Worm (Caenorhabditis elegans) whole organism, mixed stage, embryonic: ENCODE measurements around the gene mltn-9.

Source experiments
- M03D4.4 ChIP-seq: sonication (generic microtip); optimal IDR thresholded peaks from 2 replicates; lab custom pipeline; 2017; ENCODE audit warnings: mild to moderate bottlenecking, missing genetic modification characterization, missing compliant biosample characterization
- bed-3 ChIP-seq: fragments of 200-800 bp; sonication (Bioruptor generic); optimal IDR thresholded peaks from 3 replicates; lab custom pipeline; 2018; ENCODE audit warnings: mild to moderate bottlenecking, missing genetic modification characterization, moderate library complexity, missing compliant biosample characterization
- blmp-1 ChIP-seq: fragments of 150-350 bp; optimal IDR thresholded peaks from 2 replicates; lab custom pipeline; 2014; ENCODE audit warnings: missing biosample characterization, missing genetic modification characterization
- ceh-39 ChIP-seq: fragments of 150-350 bp; optimal IDR thresholded peaks from 2 replicates; lab custom pipeline; 2014; ENCODE audit warnings: missing biosample characterization, missing genetic modification characterization
- ceh-43 ChIP-seq: fragments of 200-800 bp; sonication (Bioruptor generic); optimal IDR thresholded peaks from 2 replicates; lab custom pipeline; 2018; ENCODE audit warnings: mild to moderate bottlenecking, missing genetic modification characterization, moderate library complexity, missing compliant biosample characterization
- ces-1 ChIP-seq: fragments of 150-350 bp; optimal IDR thresholded peaks from 2 replicates; lab custom pipeline; 2014; ENCODE audit warnings: missing biosample characterization, missing genetic modification reagents, missing genetic modification characterization
- cnd-1 ChIP-seq: fragments of 200-800 bp; sonication (Bioruptor generic); optimal IDR thresholded peaks from 2 replicates; lab custom pipeline; 2018; ENCODE audit warnings: mild to moderate bottlenecking, missing genetic modification characterization, missing compliant biosample characterization
- drap-1 ChIP-seq: fragments of 200-800 bp; sonication (Bioruptor generic); optimal IDR thresholded peaks from 3 replicates; lab custom pipeline; 2018; ENCODE audit warnings: mild to moderate bottlenecking, missing genetic modification characterization, missing compliant biosample characterization
- elt-1 ChIP-seq: sonication (generic microtip); optimal IDR thresholded peaks from 2 replicates; lab custom pipeline; 2017; ENCODE audit warnings: missing genetic modification characterization, mild to moderate bottlenecking, missing compliant biosample characterization, antibody characterized with exemption, moderate library complexity, borderline replicate concordance; ENCODE audit not compliant: insufficient read depth
- elt-3 ChIP-seq: fragments of 150-350 bp; optimal IDR thresholded peaks from 2 replicates; lab custom pipeline; 2014; ENCODE audit warnings: missing biosample characterization, missing genetic modification characterization
- flh-1 ChIP-seq: fragments of 200-800 bp; sonication (Bioruptor generic); optimal IDR thresholded peaks from 2 replicates; lab custom pipeline; 2018; ENCODE audit warnings: mild to moderate bottlenecking, missing genetic modification characterization, moderate library complexity, missing compliant biosample characterization
- ham-2 ChIP-seq: fragments of 200-800 bp; sonication (Bioruptor generic); optimal IDR thresholded peaks from 2 replicates; lab custom pipeline; 2018; ENCODE audit warnings: mild to moderate bottlenecking, missing genetic modification characterization, missing compliant biosample characterization
- hlh-1 ChIP-seq: fragments of 150-350 bp; optimal IDR thresholded peaks from 2 replicates; lab custom pipeline; 2014; ENCODE audit warnings: missing biosample characterization, missing genetic modification reagents, missing genetic modification characterization
- lin-13 ChIP-seq: fragments of 150-350 bp; optimal IDR thresholded peaks from 2 replicates; lab custom pipeline; 2014; ENCODE audit warnings: missing biosample characterization, missing genetic modification characterization
- lin-32 ChIP-seq: fragments of 200-800 bp; sonication (Bioruptor generic); optimal IDR thresholded peaks from 2 replicates; lab custom pipeline; 2018; ENCODE audit warnings: mild to moderate bottlenecking, missing genetic modification characterization, missing compliant biosample characterization
- lsy-2 ChIP-seq: fragments of 150-350 bp; optimal IDR thresholded peaks from 2 replicates; lab custom pipeline; 2014; ENCODE audit warnings: missing biosample characterization, missing genetic modification characterization
- mab-5 ChIP-seq: fragments of 150-350 bp; optimal IDR thresholded peaks from 2 replicates; lab custom pipeline; 2014; ENCODE audit warnings: missing biosample characterization, missing genetic modification characterization
- mep-1 ChIP-seq: fragments of 150-350 bp; optimal IDR thresholded peaks from 2 replicates; lab custom pipeline; 2017; ENCODE audit warnings: missing biosample characterization, missing genetic modification reagents, missing genetic modification characterization, inconsistent platforms
- mls-2 ChIP-seq: sonication (generic microtip); optimal IDR thresholded peaks from 2 replicates; lab custom pipeline; 2016; ENCODE audit warnings: mild to moderate bottlenecking, missing genetic modification characterization, moderate library complexity, missing compliant biosample characterization
- nhr-12 ChIP-seq: fragments of 150-350 bp; optimal IDR thresholded peaks from 2 replicates; lab custom pipeline; 2014; ENCODE audit warnings: missing biosample characterization, missing genetic modification characterization
- nhr-2 ChIP-seq: fragments of 150-350 bp; optimal IDR thresholded peaks from 2 replicates; lab custom pipeline; 2014; ENCODE audit warnings: missing biosample characterization, missing genetic modification characterization
- nhr-237 ChIP-seq: fragments of 150-350 bp; optimal IDR thresholded peaks from 2 replicates; lab custom pipeline; 2014; ENCODE audit warnings: missing biosample characterization, missing genetic modification characterization
- nhr-28 ChIP-seq: fragments of 150-350 bp; optimal IDR thresholded peaks from 2 replicates; lab custom pipeline; 2014; ENCODE audit warnings: missing biosample characterization, missing genetic modification characterization
- sptf-1 ChIP-seq: sonication (generic microtip); optimal IDR thresholded peaks from 2 replicates; lab custom pipeline; 2017; ENCODE audit warnings: mild to moderate bottlenecking, missing genetic modification characterization, moderate library complexity, missing compliant biosample characterization
- tbx-8 ChIP-seq: fragments of 200-800 bp; sonication (Bioruptor generic); optimal IDR thresholded peaks from 2 replicates; lab custom pipeline; 2018; ENCODE audit warnings: mild to moderate bottlenecking, missing genetic modification characterization, moderate library complexity, missing compliant biosample characterization
- unc-120 ChIP-seq: sonication (generic microtip); optimal IDR thresholded peaks from 2 replicates; lab custom pipeline; 2017; ENCODE audit warnings: missing genetic modification characterization, missing compliant biosample characterization; ENCODE audit not compliant: poor library complexity, severe bottlenecking
- unc-39 ChIP-seq: fragments of 150-350 bp; optimal IDR thresholded peaks from 2 replicates; lab custom pipeline; 2014; ENCODE audit warnings: missing biosample characterization, missing genetic modification characterization
- unc-62 ChIP-seq: fragments of 150-350 bp; optimal IDR thresholded peaks from 2 replicates; lab custom pipeline; 2014; ENCODE audit warnings: missing biosample characterization, missing genetic modification reagents, missing genetic modification characterization
- zip-8 ChIP-seq: fragments of 150-350 bp; optimal IDR thresholded peaks from 2 replicates; lab custom pipeline; 2014; ENCODE audit warnings: missing biosample characterization, missing genetic modification characterization
- ztf-11 ChIP-seq: fragments of 150-350 bp; optimal IDR thresholded peaks from 2 replicates; lab custom pipeline; 2014; ENCODE audit warnings: missing biosample characterization, missing genetic modification characterization

mltn-9 gene

DNA sequence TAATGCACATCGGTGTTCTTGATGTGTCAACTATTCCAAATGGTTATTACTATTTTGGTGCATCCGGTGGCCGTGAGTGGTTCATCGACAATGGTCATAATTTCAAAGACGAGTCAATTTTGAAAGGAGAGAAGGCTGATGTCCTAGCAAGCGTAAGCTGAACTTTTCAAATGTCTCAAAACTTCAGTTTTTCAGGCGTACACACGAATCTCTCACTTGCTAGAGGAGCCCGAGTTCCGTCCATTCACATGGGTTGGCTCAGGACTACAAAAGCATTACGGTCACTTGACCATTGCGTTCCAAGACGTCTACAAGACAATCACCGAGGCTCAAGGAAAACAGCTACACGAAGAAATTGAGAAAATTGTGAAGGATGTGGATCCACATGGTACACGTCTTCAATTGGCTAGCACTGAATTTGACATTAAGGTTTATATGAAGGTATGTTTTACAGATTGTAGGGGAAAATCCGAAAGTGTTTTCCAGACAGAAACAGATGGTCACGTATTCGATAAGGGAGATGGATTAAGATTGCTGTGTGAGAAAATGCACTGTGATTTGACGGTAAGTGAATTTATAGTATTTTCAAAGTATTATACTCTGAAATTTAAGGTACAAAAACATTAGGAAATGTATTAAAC, 6.4 kb upstream of the mltn-9 start:
- TF ChIP-seq elt-1 = no peak
- TF ChIP-seq tbx-8 (GFP tag; lab: Kevin White, UChicago) = no peak
- no peak for TF ChIP-seq M03D4.4 (tag; lab: Kevin White, UChicago)
- TF ChIP-seq lsy-2 (tag; lab: Kevin White, UChicago) = no peak
- no peak for TF ChIP-seq unc-120 (tag; lab: Kevin White, UChicago)
- TF ChIP-seq lin-32 (GFP tag; lab: Kevin White, UChicago) = no peak
- no peak for TF ChIP-seq hlh-1
- no peak for TF ChIP-seq ceh-43 (GFP tag; lab: Kevin White, UChicago)
- no peak for TF ChIP-seq nhr-12 (tag; lab: Kevin White, UChicago)
- no peak for TF ChIP-seq unc-39 (tag; lab: Kevin White, UChicago)
- TF ChIP-seq ceh-39 (tag; lab: Kevin White, UChicago) = no peak
- no peak for TF ChIP-seq blmp-1 (tag; lab: Kevin White, UChicago)
- TF ChIP-seq mab-5 (tag; lab: Kevin White, UChicago) = no peak
- TF ChIP-seq, all 35 proteins: peak for 0

DNA sequence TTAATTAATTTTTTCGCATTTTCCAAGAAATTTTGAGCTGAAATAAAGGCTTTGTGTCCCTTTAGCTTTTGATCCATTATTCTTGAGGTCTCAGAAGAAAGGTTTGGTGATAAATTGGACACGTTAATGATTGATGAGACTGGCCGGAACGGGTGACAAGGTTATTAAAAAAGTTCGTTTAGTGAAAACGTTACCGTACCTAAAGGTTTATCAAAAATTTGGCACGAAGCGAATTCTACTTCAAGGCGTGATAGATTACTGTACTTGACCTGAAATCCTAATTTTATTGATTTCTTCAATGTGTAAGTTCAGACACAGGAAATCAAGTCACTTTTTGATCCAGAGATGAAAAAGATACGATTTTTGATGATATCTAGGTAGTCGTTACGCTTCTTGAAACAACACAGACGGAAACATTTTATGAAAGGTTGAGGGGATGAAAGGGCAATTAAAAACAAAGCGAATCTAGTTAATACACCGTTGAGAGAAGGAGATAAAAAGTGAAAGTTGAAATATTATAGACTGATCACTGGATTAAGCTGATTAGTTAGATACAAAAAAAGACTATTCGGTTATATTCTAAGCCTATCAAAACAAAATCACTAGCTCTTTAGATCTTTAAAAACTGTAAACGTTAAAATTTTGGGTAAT, 5.2 kb upstream of the mltn-9 start:
- TF ChIP-seq mep-1 = no peak
- TF ChIP-seq nhr-2 (tag; lab: Kevin White, UChicago) = no peak
- TF ChIP-seq nhr-12 (tag; lab: Kevin White, UChicago) = no peak
- TF ChIP-seq M03D4.4 (tag; lab: Kevin White, UChicago) = no peak
- TF ChIP-seq zip-8 = no peak
- no peak for TF ChIP-seq ceh-43 (GFP tag; lab: Kevin White, UChicago)
- no peak for TF ChIP-seq nhr-237 (tag; lab: Kevin White, UChicago)
- TF ChIP-seq lin-32 (GFP tag; lab: Kevin White, UChicago) = no peak
- no peak for TF ChIP-seq bed-3 (GFP tag; lab: Kevin White, UChicago)
- no peak for TF ChIP-seq unc-120 (tag; lab: Kevin White, UChicago)
- TF ChIP-seq drap-1 (GFP tag; lab: Kevin White, UChicago) = no peak
- no peak for TF ChIP-seq elt-1
- no peak for TF ChIP-seq unc-62 (GFP tag; lab: Kevin White, UChicago)
- TF ChIP-seq ces-1 (GFP tag; lab: Kevin White, UChicago) = no peak
- TF ChIP-seq sptf-1 (tag; lab: Kevin White, UChicago) = no peak
- no peak for TF ChIP-seq cnd-1 (tag; lab: Kevin White, UChicago)
- TF ChIP-seq mls-2 (tag; lab: Kevin White, UChicago) = no peak

DNA sequence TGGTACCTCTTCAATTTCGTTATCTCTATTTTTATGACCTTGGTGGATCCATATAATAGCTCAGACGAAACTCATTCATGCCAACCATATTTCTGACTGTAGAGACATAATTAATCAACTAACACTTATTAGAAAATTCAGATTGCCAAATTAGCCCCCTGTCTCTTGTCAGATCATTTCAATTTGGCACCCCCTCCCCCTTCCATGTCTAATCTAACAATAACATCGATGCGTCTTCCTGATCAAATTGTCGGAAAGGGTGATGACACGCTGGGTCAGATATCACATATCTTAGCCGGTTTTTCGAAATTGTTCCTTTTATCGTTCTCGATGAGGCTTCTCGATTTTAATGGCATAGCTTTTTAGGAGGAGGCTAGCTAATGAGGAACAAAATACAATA, 4.5 kb upstream of the mltn-9 start:
- TF ChIP-seq elt-1 = peak; percentile 52
- no peak for TF ChIP-seq ztf-11 (tag; lab: Kevin White, UChicago)
- peak; percentile 31 for TF ChIP-seq ham-2 (GFP tag; lab: Kevin White, UChicago)
- TF ChIP-seq sptf-1 (tag; lab: Kevin White, UChicago) = no peak
- TF ChIP-seq, all 35 proteins: peak for 2

DNA sequence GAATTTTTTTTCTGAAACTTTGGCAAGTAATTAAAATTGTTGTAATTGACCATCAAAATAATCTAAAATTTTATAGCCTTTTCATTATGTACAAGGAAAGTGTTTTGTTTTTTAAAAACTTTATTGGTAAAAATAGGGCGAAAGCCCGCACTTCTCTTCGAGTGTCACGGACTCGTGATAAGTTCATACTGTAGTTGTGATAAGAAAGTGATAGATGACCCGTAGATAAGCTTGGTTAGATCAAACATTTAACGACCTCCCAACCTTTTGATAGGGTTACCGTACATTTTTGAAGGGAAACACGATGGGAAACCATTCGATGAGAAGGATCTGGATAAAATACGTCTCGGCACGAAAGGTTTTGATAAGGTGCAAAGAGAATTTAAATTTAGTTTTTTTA, 567 bp downstream of the mltn-9 start:
- TF ChIP-seq ztf-11 (tag; lab: Kevin White, UChicago) (no peak), lin-13 (tag; lab: Kevin White, UChicago) (no peak), ham-2 (GFP tag; lab: Kevin White, UChicago) (no peak), nhr-2 (tag; lab: Kevin White, UChicago) (no peak), flh-1 (no peak)

DNA sequence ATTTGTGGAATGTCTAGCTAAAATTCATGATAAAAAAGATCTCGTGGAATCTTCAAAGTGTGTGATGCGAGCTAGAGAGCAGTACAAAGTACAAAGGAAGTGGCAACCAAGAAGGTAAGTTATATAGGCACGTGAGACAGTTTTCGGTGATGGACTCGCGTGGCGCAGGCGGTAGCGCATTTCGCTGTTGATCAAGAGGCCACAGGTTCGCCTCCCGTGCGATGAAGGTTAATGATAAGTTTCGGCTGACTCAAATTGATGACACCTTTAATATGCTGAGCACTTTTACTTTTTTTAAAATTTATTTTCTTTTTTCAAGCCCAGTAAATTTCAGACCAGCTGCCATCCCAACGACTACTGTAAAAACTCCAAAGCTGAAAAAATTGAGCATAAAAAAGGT, 1.1 kb downstream of the mltn-9 start:
- TF ChIP-seq nhr-28 = no peak
- TF ChIP-seq elt-3 (tag; lab: Kevin White, UChicago) = no peak
- TF ChIP-seq ham-2 (GFP tag; lab: Kevin White, UChicago) = no peak
- TF ChIP-seq, all 35 proteins: peak for 0
